Fruit fly (Drosophila melanogaster): ENCODE results near the gene Ets21C.
A peak's percentile ranks its signal among the peaks of the same experiment; 100 is the strongest.

Gene Ets21C

DNA sequence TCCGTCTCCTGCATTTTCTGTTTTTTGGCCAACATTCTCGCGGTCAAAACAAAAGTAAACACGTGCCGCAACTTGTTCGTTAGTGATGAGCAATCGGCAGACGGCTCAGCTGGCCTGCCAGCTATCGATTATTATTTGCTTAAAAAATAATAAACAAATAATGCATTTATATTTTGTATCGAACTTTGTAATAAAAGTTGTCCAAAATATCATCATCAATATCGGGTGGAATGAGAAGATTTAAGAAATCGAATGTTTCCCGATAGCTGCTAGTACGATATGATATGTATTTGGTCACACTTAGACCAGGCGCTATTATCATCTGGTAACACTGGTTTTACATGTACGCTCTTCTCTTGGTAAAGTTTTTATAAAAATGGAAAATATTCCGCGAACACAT is 15.3 kb upstream of the Ets21C start, which contains the start of the genes Nle and Sf3b1:
Gene Nle (minus strand): TSS at position 92 of the 400 bp plus-strand sequence.
Gene Sf3b1 (plus strand): TSS at position 311 of the 400 bp plus-strand sequence.
- TF ChIP-seq Oaz (GFP tag; IDR thresholded peaks at IDR 0.05) (no peak), fu2 (GFP tag; optimal IDR thresholded peaks at IDR 0.05) (peak; percentile 19), CG11560 (tag; IDR thresholded peaks at IDR 0.05) (peak; percentile 90), CG7745 (tag; optimal IDR thresholded peaks at IDR 0.05) (no peak), CG10543 (GFP tag; optimal IDR thresholded peaks at IDR 0.05) (peak; percentile 45), CG7987 (GFP tag; optimal IDR thresholded peaks at IDR 0.05) (peak; percentile 53), Lpt (GFP tag; optimal IDR thresholded peaks at IDR 0.05) (no peak), E2f1 (GFP tag; IDR thresholded peaks at IDR 0.05) (no peak), dmrt99B (tag; optimal IDR thresholded peaks at IDR 0.05) (no peak), CG13775 (GFP tag; optimal IDR thresholded peaks at IDR 0.05) (peak; percentile 62), tin (GFP tag; optimal IDR thresholded peaks at IDR 0.05) (peak; percentile 41), stwl (tag; optimal IDR thresholded peaks at IDR 0.05) (peak; percentile 91), Hr51 (GFP tag; optimal IDR thresholded peaks at IDR 0.05) (no peak), Mad (GFP tag; optimal IDR thresholded peaks at IDR 0.05) (no peak), pfk (GFP tag; optimal IDR thresholded peaks at IDR 0.05) (no peak), CG2712 (tag; optimal IDR thresholded peaks at IDR 0.05) (peak; percentile 76), Sin3A (optimal IDR thresholded peaks at IDR 0.05) (peak; percentile 81), Hr78 (GFP tag; optimal IDR thresholded peaks at IDR 0.05) (no peak), Gug (GFP tag; IDR thresholded peaks at IDR 0.05) (peak; percentile 27; the same call in 1 of the 4 replicates), chn (GFP tag; optimal IDR thresholded peaks at IDR 0.05) (peak; percentile 47), al (GFP tag; IDR thresholded peaks at IDR 0.05) (no peak), CG17568 (GFP tag; optimal IDR thresholded peaks at IDR 0.05) (no peak), Dref (GFP tag; IDR thresholded peaks at IDR 0.05) (peak; percentile 67), CG14014 (GFP tag; IDR thresholded peaks at IDR 0.05) (no peak), her (GFP tag; optimal IDR thresholded peaks at IDR 0.05) (no peak), dpn (GFP tag; optimal IDR thresholded peaks at IDR 0.05) (peak; percentile 38 to 64), mirr (GFP tag; optimal IDR thresholded peaks at IDR 0.05) (peak; percentile 45), CG4854 (GFP tag; optimal IDR thresholded peaks at IDR 0.05) (no peak), CG18619 (GFP tag; optimal IDR thresholded peaks at IDR 0.05) (no peak), Dfd (GFP tag; optimal IDR thresholded peaks at IDR 0.05) (no peak), CG17361 (GFP tag; IDR thresholded peaks at IDR 0.05) (peak; percentile 63), CG5245 (GFP tag; optimal IDR thresholded peaks at IDR 0.05) (no peak), CG17328 (GFP tag; IDR thresholded peaks at IDR 0.05) (0 out of 2 replicates have a peak, but pooled peaks have one; percentile 2), D (optimal IDR thresholded peaks at IDR 0.05) (no peak), D (GFP tag; optimal IDR thresholded peaks at IDR 0.05) (no peak), CG12155 (GFP tag; optimal IDR thresholded peaks at IDR 0.05) (peak; percentile 37), croc (GFP tag; conservative IDR thresholded peaks at IDR 0.05) (0 out of 3 replicates have a peak, but pooled peaks have one; percentile 21), Fer1 (GFP tag; optimal IDR thresholded peaks at IDR 0.05) (peak; percentile 46), CG13287 (GFP tag; IDR thresholded peaks at IDR 0.05; ENCODE audit: partially characterized antibody) (peak; percentile 99), Abd-B (GFP tag; optimal IDR thresholded peaks at IDR 0.05) (no peak), sens (GFP tag) (peak; percentile 80), CG18262 (tag; optimal IDR thresholded peaks at IDR 0.05) (peak; percentile 40), CG7786 (GFP tag; optimal IDR thresholded peaks at IDR 0.05) (peak; percentile 36), CG30431 (GFP tag; optimal IDR thresholded peaks at IDR 0.05) (no peak), dati (GFP tag; IDR thresholded peaks at IDR 0.05) (no peak), Sry-δ (GFP tag; optimal IDR thresholded peaks at IDR 0.05) (peak; percentile 93), disco-r (GFP tag; optimal IDR thresholded peaks at IDR 0.05) (no peak), prd (optimal IDR thresholded peaks at IDR 0.05) (no peak), prd (GFP tag; IDR thresholded peaks at IDR 0.05) (peak; percentile 56; the same call in 1 of the 3 replicates), NFAT (GFP tag; IDR thresholded peaks at IDR 0.05) (no peak; the same call in 1 of the 2 replicates), klu (GFP tag; IDR thresholded peaks at IDR 0.05) (peak; percentile 15; the same call in 1 of the 2 replicates), hkb (optimal IDR thresholded peaks at IDR 0.05) (peak; percentile 54), hkb (GFP tag; IDR thresholded peaks at IDR 0.05) (no peak), CTCF (GFP tag; optimal IDR thresholded peaks at IDR 0.05) (no peak)

Data from whole organism, embryonic.